Worm (Caenorhabditis elegans) whole organism, L1 larva: Measurements from ENCODE around the gene M02E1.1.

Experiments
- ceh-82 ChIP-seq, 3 experiments: fragments of 150-350 bp in 1 of 3; sonication (generic microtip) in 2 of 3; optimal IDR thresholded peaks; 2 replicates each; lab custom pipeline; 2014 to 2017; ENCODE audit warnings: missing biosample characterization in 3 of 3, missing genetic modification characterization in 3 of 3
- fkh-4 ChIP-seq: sonication (generic microtip); optimal IDR thresholded peaks from 2 replicates; lab custom pipeline; 2016; ENCODE audit warnings: missing compliant biosample characterization, missing genetic modification characterization, borderline replicate concordance
- jun-1 ChIP-seq: fragments of 150-350 bp; optimal IDR thresholded peaks from 2 replicates; lab custom pipeline; 2014; ENCODE audit warnings: missing biosample characterization, missing genetic modification reagents, missing genetic modification characterization
- nhr-28 ChIP-seq: fragments of 150-350 bp; optimal IDR thresholded peaks from 2 replicates; lab custom pipeline; 2014; ENCODE audit warnings: missing biosample characterization, missing genetic modification characterization
- nhr-77 ChIP-seq: fragments of 150-350 bp; optimal IDR thresholded peaks from 2 replicates; lab custom pipeline; 2014; ENCODE audit warnings: missing biosample characterization, missing genetic modification characterization
- nhr-84 ChIP-seq: sonication (generic microtip); optimal IDR thresholded peaks from 2 replicates; lab custom pipeline; 2017; ENCODE audit warnings: missing biosample characterization, missing genetic modification characterization
- rnt-1 ChIP-seq: sonication (generic microtip); optimal IDR thresholded peaks from 2 replicates; lab custom pipeline; 2016; ENCODE audit warnings: mild to moderate bottlenecking, missing genetic modification characterization, moderate library complexity, missing compliant biosample characterization
- snpc-4 ChIP-seq: fragments of 150-350 bp; optimal IDR thresholded peaks from 2 replicates; lab custom pipeline; 2014; ENCODE audit warnings: missing biosample characterization, missing genetic modification characterization
- unc-130 ChIP-seq: fragments of 150-350 bp; optimal IDR thresholded peaks from 2 replicates; lab custom pipeline; 2017; ENCODE audit warnings: missing biosample characterization, missing genetic modification characterization, inconsistent platforms
- zag-1 ChIP-seq: fragments of 150-350 bp; optimal IDR thresholded peaks from 2 replicates; lab custom pipeline; 2014; ENCODE audit warnings: missing biosample characterization, missing genetic modification characterization

ce11 chrX:353134-353669 lies 27.3 kb downstream of the M02E1.1 start, which contains the start of gene sor-3:
- TF ChIP-seq jun-1 (tag; lab: Kevin White, UChicago) (peak; percentile 87), snpc-4 (tag; lab: Kevin White, UChicago) (peak; percentile 62), rnt-1 (tag; lab: Kevin White, UChicago) (peak; percentile 85), ceh-82 (tag; optimal IDR thresholded peaks at IDR 0.05; lab: Kevin White, UChicago) (peak; percentile 81 to 89 (median 85)), fkh-4 (no peak), zag-1 (tag; lab: Kevin White, UChicago) (peak; percentile 24), nhr-77 (tag; lab: Kevin White, UChicago) (peak; percentile 76), nhr-84 (tag; lab: Kevin White, UChicago) (no peak), unc-130 (tag; lab: Kevin White, UChicago) (peak; percentile 49), nhr-28 (peak; percentile 34)
